Worm (Caenorhabditis elegans): ENCODE data around the gene Y14H12A.1.

- TF ChIP-seq unc-62 (GFP tag; optimal IDR thresholded peaks at IDR 0.05) (no peak), lin-11 (tag; optimal IDR thresholded peaks at IDR 0.05) (no peak), blmp-1 (tag; optimal IDR thresholded peaks at IDR 0.05; ENCODE audit: insufficient read depth) (no peak), sem-4 (tag; optimal IDR thresholded peaks at IDR 0.05) (no peak), ama-1 (optimal IDR thresholded peaks at IDR 0.05) (no peak), zag-1 (tag; optimal IDR thresholded peaks at IDR 0.05) (no peak), lin-39 (tag; optimal IDR thresholded peaks at IDR 0.05) (no peak), nhr-11 (tag; optimal IDR thresholded peaks at IDR 0.05) (no peak)
Measured at ce11 chrII:4040066-4040465, 47.1 kb downstream of the Y14H12A.1 start.

Data from whole organism, L2 larva.